Fruit fly (Drosophila melanogaster) whole organism, wandering third instar larva: Measurements from ENCODE around the gene BG642163.

Source experiments
- CG32264 ChIP-seq: fragments of 200-800 bp; sonication (Bioruptor generic); optimal IDR thresholded peaks from 2 replicates; lab custom pipeline; 2016; ENCODE audit warnings: missing biosample characterization, missing genetic modification characterization
- CG9705 ChIP-seq: fragments of 200-800 bp; sonication (Bioruptor generic); optimal IDR thresholded peaks from 2 replicates; lab custom pipeline; 2018; ENCODE audit warnings: missing biosample characterization, mild to moderate bottlenecking, missing genetic modification characterization
- Dfd ChIP-seq: fragments of >200 bp; optimal IDR thresholded peaks from 2 replicates; lab custom pipeline; 2017; ENCODE audit warnings: missing biosample characterization, missing genetic modification characterization
- Hr78 ChIP-seq: fragments of >200 bp; optimal IDR thresholded peaks from 2 replicates; lab custom pipeline; 2017; ENCODE audit warnings: missing biosample characterization, missing genetic modification characterization
- Hr83 ChIP-seq: fragments of 200-300 bp; sonication (Bioruptor generic); optimal IDR thresholded peaks from 2 replicates; lab custom pipeline; 2016; ENCODE audit warnings: missing biosample characterization, mild to moderate bottlenecking, missing genetic modification characterization, moderate library complexity; ENCODE audit not compliant: poor library complexity, severe bottlenecking
- Jra ChIP-seq: sonication (Bioruptor generic); optimal IDR thresholded peaks from 2 replicates; lab custom pipeline; 2016; ENCODE audit warnings: missing biosample characterization, missing genetic modification characterization
- OdsH ChIP-seq: fragments of 200-800 bp; sonication (Bioruptor generic); optimal IDR thresholded peaks from 2 replicates; lab custom pipeline; 2016; ENCODE audit warnings: missing biosample characterization, mild to moderate bottlenecking, missing genetic modification characterization
- Vsx2 ChIP-seq: fragments of 200-300, 225-300 bp; sonication (Bioruptor generic); optimal IDR thresholded peaks from 2 replicates; lab custom pipeline; 2018; ENCODE audit warnings: missing biosample characterization, missing genetic modification characterization; ENCODE audit not compliant: partially characterized antibody
- h ChIP-seq: fragments of 200-800 bp; sonication (Bioruptor generic); optimal IDR thresholded peaks from 3 replicates; lab custom pipeline; 2016; ENCODE audit warnings: missing biosample characterization, mild to moderate bottlenecking, missing genetic modification characterization
- psq ChIP-seq: fragments of 200-800 bp; sonication (Bioruptor generic); optimal IDR thresholded peaks from 3 replicates; lab custom pipeline; 2017; ENCODE audit warnings: missing biosample characterization, mild to moderate bottlenecking, missing genetic modification characterization, moderate library complexity
- sage ChIP-seq: fragments of 200-800 bp; sonication (Bioruptor generic); optimal IDR thresholded peaks from 2 replicates; lab custom pipeline; 2016; ENCODE audit warnings: missing biosample characterization, mild to moderate bottlenecking, missing genetic modification characterization
- tai ChIP-seq: sonication (Bioruptor generic); optimal IDR thresholded peaks from 2 replicates; lab custom pipeline; 2016; ENCODE audit warnings: missing biosample characterization, missing genetic modification characterization

- no peak for TF ChIP-seq Hr83 (GFP tag; lab: Kevin White, UChicago)
- no peak for TF ChIP-seq CG9705 (GFP tag; lab: Kevin White, UChicago)
- no peak for TF ChIP-seq tai (GFP tag; lab: Kevin White, UChicago)
- TF ChIP-seq sage (GFP tag; lab: Kevin White, UChicago): no peak
- no peak for TF ChIP-seq CG32264
- no peak for TF ChIP-seq Dfd
- no peak for TF ChIP-seq h
- no peak for TF ChIP-seq psq (GFP tag; lab: Kevin White, UChicago)
- no peak for TF ChIP-seq Hr78
- no peak for TF ChIP-seq OdsH (GFP tag; lab: Kevin White, UChicago)
- TF ChIP-seq Jra (GFP tag; lab: Kevin White, UChicago): no peak
- no peak for TF ChIP-seq Vsx2 (GFP tag; lab: Kevin White, UChicago)
Observed at dm6 chr2L:4690602-4691001, 49.5 kb downstream of the BG642163 start, which contains the start of gene CG3251.
